Worm (Caenorhabditis elegans) whole organism, midembryonic: Measurements from ENCODE around the gene F22F7.12.

Source experiments
- T22C8.4 ChIP-seq: fragments of 200-800 bp; sonication (Bioruptor generic); IDR thresholded peaks from 2 replicates; pipeline ENCODE4 v1.3.6; 2022; ENCODE audit warnings: missing genetic modification characterization, missing compliant biosample characterization
- cog-1 ChIP-seq: sonication (generic microtip); optimal IDR thresholded peaks from 2 replicates; lab custom pipeline; 2016; ENCODE audit warnings: missing genetic modification characterization, missing compliant biosample characterization
- flt-1 ChIP-seq: fragments of 200-800 bp; sonication (Bioruptor generic); IDR thresholded peaks from 2 replicates; pipeline ENCODE4 v1.3.6; 2022; ENCODE audit warnings: missing genetic modification characterization, missing compliant biosample characterization
- klf-2 ChIP-seq: fragments of 200-800 bp; sonication (Bioruptor generic); conservative IDR thresholded peaks from 2 replicates; pipeline ENCODE4 v1.3.6; 2022; ENCODE audit warnings: missing genetic modification reagents, missing genetic modification characterization, missing compliant biosample characterization
- med-1 ChIP-seq: sonication (generic microtip); optimal IDR thresholded peaks from 2 replicates; lab custom pipeline; 2017; ENCODE audit warnings: missing genetic modification characterization, mild to moderate bottlenecking, missing compliant biosample characterization, antibody characterized with exemption, missing genetic modification reagents; ENCODE audit not compliant: insufficient read depth
- ref-1 ChIP-seq: fragments of 200-800 bp; sonication (Bioruptor generic); conservative IDR thresholded peaks from 2 replicates; pipeline ENCODE4 v1.3.6; 2022; ENCODE audit warnings: missing genetic modification reagents, missing genetic modification characterization, missing compliant biosample characterization
- tab-1 ChIP-seq: fragments of 200-800 bp; sonication (Bioruptor generic); IDR thresholded peaks from 2 replicates; pipeline ENCODE4 v1.3.6; 2022; ENCODE audit warnings: missing genetic modification characterization, missing compliant biosample characterization
- ztf-23 ChIP-seq: fragments of 200-800 bp; sonication (Bioruptor generic); IDR thresholded peaks from 2 replicates; pipeline ENCODE4 v1.3.6; 2022; ENCODE audit warnings: missing genetic modification reagents, missing genetic modification characterization, missing compliant biosample characterization
- ztf-29 ChIP-seq: fragments of 200-800 bp; sonication (Bioruptor generic); IDR thresholded peaks from 2 replicates; pipeline ENCODE4 v1.3.6; 2022; ENCODE audit warnings: missing genetic modification reagents, missing genetic modification characterization, missing compliant biosample characterization

The F22F7.12 gene

ce11 chrV:2105976-2106375 lies 38.3 kb downstream of the F22F7.12 start, which contains the start of gene F22F7.4:
TSS of gene F22F7.4 (minus strand) at chrV:2106076.
- TF ChIP-seq med-1 (GFP tag; lab: Kevin White, UChicago) (no peak), cog-1 (no peak), ref-1 (GFP tag; lab: Robert Waterston, UW) (no peak), ztf-23 (no peak), flt-1 (GFP tag; lab: Robert Waterston, UW) (no peak), klf-2 (GFP tag; lab: Robert Waterston, UW) (no peak), ztf-29 (GFP tag; lab: Robert Waterston, UW) (no peak), tab-1 (GFP tag; lab: Robert Waterston, UW) (no peak), T22C8.4 (GFP tag; lab: Robert Waterston, UW) (no peak)

- TF ChIP-seq flt-1 (GFP tag; lab: Robert Waterston, UW) = no peak
- no peak for TF ChIP-seq ztf-29 (GFP tag; lab: Robert Waterston, UW)
- TF ChIP-seq T22C8.4 (GFP tag; lab: Robert Waterston, UW) = no peak
- TF ChIP-seq med-1 (GFP tag; lab: Kevin White, UChicago) = no peak
- no peak for TF ChIP-seq ztf-23
- no peak for TF ChIP-seq tab-1 (GFP tag; lab: Robert Waterston, UW)
- no peak for TF ChIP-seq cog-1
- TF ChIP-seq klf-2 (GFP tag; lab: Robert Waterston, UW) = no peak
- TF ChIP-seq ref-1 (GFP tag; lab: Robert Waterston, UW) = no peak
Observed at ce11 chrV:2103118-2103517, 41.2 kb downstream of the F22F7.12 start, which contains the start of gene F36F12.1. TSS of gene F36F12.1 (minus strand) at chrV:2103218.

ce11 chrV:2099040-2099439 lies 45.3 kb downstream of the F22F7.12 start, which contains the start of gene F36F12.7:
TSS of gene F36F12.7 (plus strand) at chrV:2099340.
- TF ChIP-seq ztf-29 (GFP tag; lab: Robert Waterston, UW) (no peak), T22C8.4 (GFP tag; lab: Robert Waterston, UW) (no peak), ztf-23 (no peak), med-1 (GFP tag; lab: Kevin White, UChicago) (no peak), cog-1 (no peak), klf-2 (GFP tag; lab: Robert Waterston, UW) (no peak), ref-1 (GFP tag; lab: Robert Waterston, UW) (no peak), flt-1 (GFP tag; lab: Robert Waterston, UW) (no peak)

- no peak for TF ChIP-seq ref-1 (GFP tag; lab: Robert Waterston, UW)
- TF ChIP-seq cog-1 = no peak
- TF ChIP-seq flt-1 (GFP tag; lab: Robert Waterston, UW) = no peak
- TF ChIP-seq ztf-23 = no peak
- no peak for TF ChIP-seq tab-1 (GFP tag; lab: Robert Waterston, UW)
- no peak for TF ChIP-seq med-1 (GFP tag; lab: Kevin White, UChicago)
- no peak for TF ChIP-seq ztf-29 (GFP tag; lab: Robert Waterston, UW)
- TF ChIP-seq klf-2 (GFP tag; lab: Robert Waterston, UW) = no peak
- TF ChIP-seq T22C8.4 (GFP tag; lab: Robert Waterston, UW) = no peak
Observed at ce11 chrV:2097653-2098052, 46.7 kb downstream of the F22F7.12 start, which contains the start of gene clec-208. TSS of gene clec-208 (plus strand) at chrV:2097953.

- TF ChIP-seq klf-2 (GFP tag; lab: Robert Waterston, UW) (no peak), flt-1 (GFP tag; lab: Robert Waterston, UW) (no peak), ztf-23 (no peak), cog-1 (no peak), ztf-29 (GFP tag; lab: Robert Waterston, UW) (no peak), T22C8.4 (GFP tag; lab: Robert Waterston, UW) (no peak), tab-1 (GFP tag; lab: Robert Waterston, UW) (no peak)
Observed at ce11 chrV:2095772-2096171, 48.5 kb downstream of the F22F7.12 start, which contains the start of gene clec-207. TSS of gene clec-207 (plus strand) at chrV:2096072.

ce11 chrV:2095204-2095603 lies 49.1 kb downstream of the F22F7.12 start, which contains the start of gene F36F12.2:
TSS of gene F36F12.2 (minus strand) at chrV:2095304.
- TF ChIP-seq ztf-23 (no peak), ztf-29 (GFP tag; lab: Robert Waterston, UW) (no peak), T22C8.4 (GFP tag; lab: Robert Waterston, UW) (no peak), ref-1 (GFP tag; lab: Robert Waterston, UW) (no peak), med-1 (GFP tag; lab: Kevin White, UChicago) (no peak), klf-2 (GFP tag; lab: Robert Waterston, UW) (no peak)
